Worm (Caenorhabditis elegans) whole organism, L4/young adult: ENCODE measurements around the gene M03B6.4.

ENCODE experiments used
- W03F9.2 ChIP-seq: fragments of 150-350 bp; optimal IDR thresholded peaks from 2 replicates; lab custom pipeline; 2014; ENCODE audit warnings: missing biosample characterization, missing genetic modification characterization
- him-1 ChIP-seq: sonication (generic microtip); optimal IDR thresholded peaks from 2 replicates; lab custom pipeline; 2016; ENCODE audit warnings: missing genotype, missing genetic modification reagents, missing genetic modification characterization, missing compliant biosample characterization

DNA sequence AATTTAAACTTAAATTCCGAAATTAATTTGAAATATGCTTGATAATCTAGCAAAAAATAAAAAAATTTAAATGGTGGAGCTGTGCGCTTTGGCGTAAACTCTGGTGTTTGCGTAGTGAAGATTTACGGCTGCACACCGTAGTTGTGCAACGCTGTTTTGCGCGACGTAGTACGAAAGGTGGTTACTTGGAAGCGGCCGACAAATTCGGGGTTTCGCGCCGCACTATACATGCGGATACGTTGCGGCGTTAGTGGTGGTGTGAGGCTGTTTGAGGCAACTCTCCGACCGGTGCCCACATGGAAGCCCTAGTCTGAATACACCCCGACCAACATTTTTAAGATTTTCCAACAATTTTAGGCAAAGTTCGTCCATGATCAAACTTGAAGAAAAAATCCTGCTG is 25.2 kb upstream of the M03B6.4 start:
- TF ChIP-seq him-1 (tag; lab: Kevin White, UChicago) (no peak), W03F9.2 (no peak)
